Fruit fly (Drosophila melanogaster): ENCODE measurements around the gene CG14626.

dm6 chrX:1197862-1198261 is 13.3 kb downstream of the CG14626 start:
- TF ChIP-seq Mes4 (GFP tag; optimal IDR thresholded peaks at IDR 0.05) (no peak), CG7745 (tag; optimal IDR thresholded peaks at IDR 0.05) (no peak), gsb-n (tag; optimal IDR thresholded peaks at IDR 0.05) (no peak), bowl (GFP tag; IDR thresholded peaks at IDR 0.05) (no peak), CG14050 (GFP tag; IDR thresholded peaks at IDR 0.05) (no peak), Poxn (GFP tag; IDR thresholded peaks at IDR 0.05) (no peak), PHDP (tag; optimal IDR thresholded peaks at IDR 0.05) (no peak)

All from whole organism, embryonic.